Worm (Caenorhabditis elegans) whole organism, young adult: ENCODE results near the gene F37C12.14.
A peak's percentile ranks its signal among the peaks of the same experiment; 100 is the strongest.

Experiments used
- B0035.1 ChIP-seq: sonication (generic microtip); optimal IDR thresholded peaks from 2 replicates; lab custom pipeline; 2016; ENCODE audit warnings: missing genetic modification characterization, mild to moderate bottlenecking, missing compliant biosample characterization, missing genotype, missing genetic modification reagents
- F49E8.2 ChIP-seq: sonication (generic microtip); optimal IDR thresholded peaks from 3 replicates; lab custom pipeline; 2017; ENCODE audit warnings: missing genetic modification characterization, mild to moderate bottlenecking, missing compliant biosample characterization, antibody characterized with exemption, moderate library complexity; ENCODE audit not compliant: insufficient read depth
- efl-1 ChIP-seq: fragments of 150-350 bp; optimal IDR thresholded peaks from 2 replicates; lab custom pipeline; 2014; ENCODE audit warnings: missing biosample characterization, missing genetic modification reagents, missing genetic modification characterization
- pha-4 ChIP-seq: fragments of 150-350 bp; sonication (generic microtip); optimal IDR thresholded peaks from 2 replicates; lab custom pipeline; 2014; ENCODE audit warnings: missing biosample characterization, missing genetic modification reagents, missing genetic modification characterization
- ztf-26 ChIP-seq: sonication (generic microtip); optimal IDR thresholded peaks from 2 replicates; lab custom pipeline; 2017; ENCODE audit warnings: missing genetic modification characterization, missing compliant biosample characterization

ce11 chrIII:7209721-7210120, 24.3 kb upstream of the F37C12.14 start, which contains the start of gene R151.2:
- no peak for TF ChIP-seq efl-1
- no peak for TF ChIP-seq ztf-26 (tag; lab: Kevin White, UChicago)
- TF ChIP-seq pha-4 (tag; lab: Kevin White, UChicago), result no peak
- TF ChIP-seq B0035.1 (tag; lab: Kevin White, UChicago), result no peak
- peak; percentile 57 for TF ChIP-seq F49E8.2
